Fruit fly (Drosophila melanogaster) whole organism, prepupa: ENCODE measurements around the gene Polr2A.
A peak's percentile ranks its signal among the peaks of the same experiment; 100 is the strongest.

Experiments used
- CG10631 ChIP-seq: fragments of 200-800 bp; sonication (Bioruptor generic); optimal IDR thresholded peaks from 2 replicates; lab custom pipeline; 2016; ENCODE audit warnings: missing biosample characterization, missing genetic modification characterization
- CG10669 ChIP-seq: fragments of 200-800 bp; sonication (Bioruptor generic); optimal IDR thresholded peaks from 3 replicates; lab custom pipeline; 2018; ENCODE audit warnings: missing biosample characterization, mild to moderate bottlenecking, missing genetic modification characterization, moderate library complexity
- CG11294 ChIP-seq: fragments of 200-800 bp; sonication (Bioruptor generic); IDR thresholded peaks from 2 replicates; pipeline ENCODE4 v1.3.6; 2022; ENCODE audit warnings: missing biosample characterization, missing genetic modification characterization
- CG11762 ChIP-seq: fragments of 200-800 bp; sonication (Bioruptor generic); optimal IDR thresholded peaks from 3 replicates; lab custom pipeline; 2016; ENCODE audit warnings: missing biosample characterization, missing genetic modification characterization; ENCODE audit not compliant: insufficient read depth
- CG11902 ChIP-seq: fragments of 200-800 bp; sonication (Bioruptor generic); optimal IDR thresholded peaks from 3 replicates; lab custom pipeline; 2016; ENCODE audit warnings: missing biosample characterization, missing genetic modification characterization
- CG15336 ChIP-seq: fragments of 200-800 bp; sonication (Bioruptor generic); IDR thresholded peaks from 2 replicates; pipeline ENCODE4 v1.3.6; 2022; ENCODE audit warnings: missing biosample characterization, missing genetic modification characterization
- CG1621 ChIP-seq: fragments of 200-800 bp; sonication (Bioruptor generic); optimal IDR thresholded peaks from 3 replicates; lab custom pipeline; 2018; ENCODE audit warnings: missing biosample characterization, mild to moderate bottlenecking, missing genetic modification characterization
- CG16779 ChIP-seq: fragments of 200-800 bp; sonication (Bioruptor generic); optimal IDR thresholded peaks from 3 replicates; lab custom pipeline; 2017; ENCODE audit warnings: missing biosample characterization, mild to moderate bottlenecking, missing genetic modification characterization
- CG3032 ChIP-seq: fragments of 200-800 bp; optimal IDR thresholded peaks from 2 replicates; lab custom pipeline; 2019; ENCODE audit warnings: missing biosample characterization, mild to moderate bottlenecking, missing genetic modification characterization, moderate library complexity
- CG32006 ChIP-seq: fragments of 200-800 bp; sonication (Bioruptor generic); optimal IDR thresholded peaks from 3 replicates; lab custom pipeline; 2017; ENCODE audit warnings: missing biosample characterization, mild to moderate bottlenecking, missing genetic modification characterization
- CG4318 ChIP-seq: fragments of 200-800 bp; sonication (Bioruptor generic); optimal IDR thresholded peaks from 3 replicates; lab custom pipeline; 2017; ENCODE audit warnings: missing biosample characterization, mild to moderate bottlenecking, missing genetic modification characterization
- CG6276 ChIP-seq: fragments of 200-800 bp; sonication (Bioruptor generic); optimal IDR thresholded peaks from 2 replicates; lab custom pipeline; 2017; ENCODE audit warnings: missing biosample characterization, mild to moderate bottlenecking, missing genetic modification characterization
- CG6792 ChIP-seq: fragments of 200-800 bp; sonication (Bioruptor generic); optimal IDR thresholded peaks from 3 replicates; lab custom pipeline; 2016; ENCODE audit warnings: missing biosample characterization, missing genetic modification characterization
- CG6808 ChIP-seq: fragments of 200-800 bp; sonication (Bioruptor generic); optimal IDR thresholded peaks from 3 replicates; lab custom pipeline; 2017; ENCODE audit warnings: missing biosample characterization, missing genetic modification characterization, mild to moderate bottlenecking, moderate library complexity, missing genetic modification reagents
- CG6854 ChIP-seq: fragments of 200-800 bp; sonication (Bioruptor generic); optimal IDR thresholded peaks from 2 replicates; lab custom pipeline; 2017; ENCODE audit warnings: missing biosample characterization, mild to moderate bottlenecking, missing genetic modification characterization
- CG8119 ChIP-seq: fragments of 200-800 bp; sonication (Bioruptor generic); IDR thresholded peaks from 3 replicates; pipeline ENCODE4 v1.3.6; 2022; ENCODE audit warnings: missing biosample characterization, missing genetic modification characterization
- CG8319 ChIP-seq: fragments of 200-800 bp; sonication (Bioruptor generic); optimal IDR thresholded peaks from 3 replicates; lab custom pipeline; 2016; ENCODE audit warnings: missing biosample characterization, missing genetic modification characterization
- CG8632 ChIP-seq: fragments of 200-800 bp; sonication (Bioruptor generic); optimal IDR thresholded peaks from 3 replicates; lab custom pipeline; 2016; ENCODE audit warnings: missing biosample characterization, missing genetic modification characterization
- Eip75B ChIP-seq: fragments of 200-800 bp; sonication (Bioruptor generic); optimal IDR thresholded peaks from 3 replicates; lab custom pipeline; 2016; ENCODE audit warnings: missing biosample characterization, missing genetic modification characterization
- Eip78C ChIP-seq: fragments of 200-800 bp; sonication (Bioruptor generic); peaks from one replicate; lab custom pipeline; 2016; ENCODE audit warnings: missing biosample characterization, missing genetic modification characterization
- Eip93F ChIP-seq: fragments of 200-800 bp; sonication (Bioruptor generic); optimal IDR thresholded peaks from 2 replicates; lab custom pipeline; 2016; ENCODE audit warnings: missing biosample characterization, mild to moderate bottlenecking, missing genetic modification characterization
- Ets21C ChIP-seq: fragments of 200-800 bp; sonication (Bioruptor generic); optimal IDR thresholded peaks from 3 replicates; lab custom pipeline; 2016; ENCODE audit warnings: missing biosample characterization, missing genetic modification characterization
- Ets96B ChIP-seq: fragments of 200-800 bp; optimal IDR thresholded peaks from 2 replicates; lab custom pipeline; 2019; ENCODE audit warnings: missing biosample characterization, mild to moderate bottlenecking, missing genetic modification characterization, moderate library complexity
- Gug ChIP-seq: fragments of 200-800 bp; sonication (Bioruptor generic); IDR thresholded peaks from 2 replicates; pipeline ENCODE4 v1.3.6; 2022; ENCODE audit warnings: missing biosample characterization, missing genetic modification characterization
- Hr38 ChIP-seq: sonication (Bioruptor generic); optimal IDR thresholded peaks from 2 replicates; lab custom pipeline; 2016; ENCODE audit warnings: missing biosample characterization, missing genetic modification characterization
- Hr39 ChIP-seq: fragments of 200-800 bp; sonication (Bioruptor generic); optimal IDR thresholded peaks from 2 replicates; lab custom pipeline; 2016; ENCODE audit warnings: missing biosample characterization, missing genetic modification characterization
- Hr4 ChIP-seq: fragments of 200-800 bp; sonication (Bioruptor generic); optimal IDR thresholded peaks from 3 replicates; lab custom pipeline; 2016; ENCODE audit warnings: missing biosample characterization, missing genetic modification characterization
- Lpt ChIP-seq: fragments of 200-800 bp; sonication (Bioruptor generic); optimal IDR thresholded peaks from 3 replicates; lab custom pipeline; 2016; ENCODE audit warnings: missing biosample characterization, missing genetic modification characterization
- Met ChIP-seq: fragments of 200-800 bp; sonication (Bioruptor generic); optimal IDR thresholded peaks from 3 replicates; lab custom pipeline; 2016; ENCODE audit warnings: missing biosample characterization, missing genetic modification characterization
- Smox ChIP-seq: fragments of 200-800 bp; sonication (Bioruptor generic); optimal IDR thresholded peaks from 3 replicates; lab custom pipeline; 2016; ENCODE audit warnings: missing biosample characterization, missing genetic modification characterization
- Sox102F ChIP-seq: fragments of 200-800 bp; sonication (Bioruptor generic); optimal IDR thresholded peaks from 2 replicates; lab custom pipeline; 2016; ENCODE audit warnings: missing biosample characterization, mild to moderate bottlenecking, missing genetic modification characterization
- Sox14 ChIP-seq: fragments of 200-800 bp; sonication (Bioruptor generic); optimal IDR thresholded peaks from 3 replicates; lab custom pipeline; 2016; ENCODE audit warnings: missing biosample characterization, missing genetic modification characterization
- Sox15 ChIP-seq: fragments of 200-800 bp; sonication (Bioruptor generic); optimal IDR thresholded peaks from 3 replicates; lab custom pipeline; 2016; ENCODE audit warnings: missing biosample characterization, missing genetic modification characterization
- achi ChIP-seq: fragments of 200-800 bp; sonication (Bioruptor generic); optimal IDR thresholded peaks from 3 replicates; lab custom pipeline; 2016; ENCODE audit warnings: missing biosample characterization, missing genetic modification characterization
- cyc ChIP-seq: fragments of 200-800 bp; sonication (Bioruptor generic); optimal IDR thresholded peaks from 3 replicates; lab custom pipeline; 2016; ENCODE audit warnings: missing biosample characterization, missing genetic modification characterization
- dac ChIP-seq: fragments of 200-800 bp; sonication (Bioruptor generic); optimal IDR thresholded peaks from 2 replicates; lab custom pipeline; 2017; ENCODE audit warnings: missing biosample characterization, mild to moderate bottlenecking, missing genetic modification characterization
- dsx ChIP-seq: fragments of 200-800 bp; optimal IDR thresholded peaks from 3 replicates; lab custom pipeline; 2019; ENCODE audit warnings: missing biosample characterization, mild to moderate bottlenecking, missing genetic modification characterization, moderate library complexity; ENCODE audit not compliant: poor library complexity, severe bottlenecking
- eg ChIP-seq: fragments of 200-800 bp; sonication (Bioruptor generic); IDR thresholded peaks from 3 replicates; pipeline ENCODE4 v1.3.6; 2022; ENCODE audit warnings: missing biosample characterization, missing genetic modification characterization
- esn ChIP-seq: fragments of 200-800 bp; sonication (Bioruptor generic); optimal IDR thresholded peaks from 2 replicates; lab custom pipeline; 2016; ENCODE audit warnings: missing biosample characterization, mild to moderate bottlenecking, missing genetic modification characterization, moderate library complexity
- fkh ChIP-seq: fragments of 200-800 bp; sonication (Bioruptor generic); optimal IDR thresholded peaks from 3 replicates; lab custom pipeline; 2017; ENCODE audit warnings: missing biosample characterization, mild to moderate bottlenecking, missing genetic modification characterization, moderate library complexity
- lz ChIP-seq: fragments of 200-800 bp; sonication (Bioruptor generic); optimal IDR thresholded peaks from 3 replicates; lab custom pipeline; 2016; ENCODE audit warnings: missing biosample characterization, missing genetic modification characterization
- net ChIP-seq: fragments of 200-800 bp; sonication (Bioruptor generic); optimal IDR thresholded peaks from 3 replicates; lab custom pipeline; 2016; ENCODE audit warnings: missing biosample characterization, missing genetic modification characterization
- pdm3 ChIP-seq: fragments of 200-800 bp; sonication (Bioruptor generic); optimal IDR thresholded peaks from 3 replicates; lab custom pipeline; 2016; ENCODE audit warnings: missing biosample characterization, missing genetic modification characterization
- salr ChIP-seq, 2 experiments: fragments of 200-800 bp; sonication (Bioruptor generic); optimal IDR thresholded peaks; 3 replicates each; lab custom pipeline; 2016 to 2018; ENCODE audit warnings: missing biosample characterization in 2 of 2, missing genetic modification characterization in 2 of 2, mild to moderate bottlenecking in 1 of 2
- spab ChIP-seq: fragments of 200-800 bp; sonication (Bioruptor generic); optimal IDR thresholded peaks from 2 replicates; lab custom pipeline; 2017; ENCODE audit warnings: missing biosample characterization, mild to moderate bottlenecking, missing genetic modification characterization, missing genetic modification reagents
- ss ChIP-seq, 2 experiments: fragments of 200-800 bp; sonication (Bioruptor generic); optimal IDR thresholded peaks; 2 replicates in 1 of 2; 3 replicates in 1 of 2; lab custom pipeline; 2017 to 2018; ENCODE audit warnings: mild to moderate bottlenecking in 2 of 2, missing biosample characterization in 2 of 2, missing genetic modification characterization in 2 of 2, moderate library complexity in 1 of 2
- svp ChIP-seq: fragments of 200-800 bp; sonication (Bioruptor generic); peaks from one replicate; lab custom pipeline; 2016; ENCODE audit warnings: missing biosample characterization, missing genetic modification characterization
- topi ChIP-seq: fragments of 200-800 bp; sonication (Bioruptor generic); optimal IDR thresholded peaks from 3 replicates; lab custom pipeline; 2016; ENCODE audit warnings: missing biosample characterization, missing genetic modification characterization
- vri ChIP-seq: fragments of 200-800 bp; sonication (Bioruptor generic); optimal IDR thresholded peaks from 3 replicates; lab custom pipeline; 2016; ENCODE audit warnings: missing biosample characterization, mild to moderate bottlenecking, missing genetic modification characterization

The Polr2A gene

DNA sequence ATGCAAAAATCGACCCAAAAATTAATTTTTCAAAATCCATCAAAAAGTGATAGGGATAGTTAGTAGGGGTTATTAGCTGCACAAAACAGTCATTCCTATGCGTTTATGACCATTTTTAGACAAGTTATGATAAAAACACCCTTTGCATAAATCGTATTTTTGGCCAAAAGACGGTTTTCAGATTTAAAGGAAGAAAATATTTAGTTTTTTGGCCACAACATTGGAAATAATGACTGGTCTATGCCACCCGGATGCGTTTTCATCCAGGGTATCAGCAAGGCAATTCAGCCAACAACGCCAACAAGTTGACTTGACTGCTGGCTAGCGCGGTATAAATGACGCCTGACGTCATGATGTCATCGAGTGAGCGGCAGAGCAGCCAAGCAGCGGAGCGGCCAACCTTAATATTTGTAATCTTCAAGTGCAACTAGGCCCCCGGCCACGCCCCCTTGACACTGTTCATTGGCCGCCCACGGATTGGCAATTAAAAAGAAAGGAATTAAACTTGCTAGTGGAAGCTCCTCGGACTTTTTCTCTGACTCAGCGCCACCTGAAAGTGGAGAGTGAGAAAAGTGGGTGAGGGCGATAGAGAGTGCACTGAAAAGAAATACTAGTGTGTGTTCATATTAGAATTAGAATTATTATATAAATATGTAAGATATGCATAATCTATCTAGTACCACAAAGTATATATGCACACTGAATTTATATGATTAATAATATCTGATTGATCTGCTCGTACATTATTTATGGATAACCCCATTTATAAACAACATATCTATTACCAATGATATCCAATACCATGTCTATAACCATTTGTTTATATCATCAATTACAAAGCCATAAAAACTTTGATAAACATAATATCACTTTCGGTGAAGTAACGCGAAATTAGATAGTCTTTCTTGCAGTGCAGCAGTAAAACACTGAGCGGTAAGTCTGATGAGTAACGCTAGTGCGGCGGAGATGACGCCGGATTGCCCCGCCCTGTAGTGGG, 10.1 kb downstream of the Polr2A start:
- TF ChIP-seq lz (peak; percentile 64), Smox (GFP tag; lab: Kevin White, UChicago) (peak; percentile 61), spab (GFP tag; lab: Kevin White, UChicago) (peak; percentile 76), Hr38 (GFP tag; lab: Kevin White, UChicago) (no peak), Met (GFP tag; lab: Kevin White, UChicago) (peak; percentile 75), Ets96B (tag; lab: Kevin White, UChicago) (peak; percentile 82), Hr4 (peak; percentile 86), eg (GFP tag; lab: Robert Waterston, UW) (peak; percentile 79), dsx (GFP tag; lab: Kevin White, UChicago) (peak; percentile 77), CG6276 (GFP tag; lab: Kevin White, UChicago) (peak; percentile 87), svp (GFP tag; lab: Kevin White, UChicago) (peak; percentile 58), net (peak; percentile 87), CG10669 (peak; percentile 82), CG8319 (GFP tag; lab: Kevin White, UChicago) (peak; percentile 57), dac (GFP tag; lab: Kevin White, UChicago) (peak; percentile 60), topi (GFP tag; lab: Kevin White, UChicago) (peak; percentile 69), fkh (no peak), vri (GFP tag; lab: Kevin White, UChicago) (peak; percentile 14), CG3032 (tag; lab: Kevin White, UChicago) (peak; percentile 86), CG6792 (GFP tag; lab: Kevin White, UChicago) (peak; percentile 81), cyc (GFP tag; lab: Kevin White, UChicago) (peak; percentile 63), Hr39 (GFP tag; lab: Kevin White, UChicago) (peak; percentile 51), CG8119 (peak; percentile 87), Eip93F (GFP tag; lab: Kevin White, UChicago) (peak; percentile 10), CG11762 (peak; percentile 83), Sox15 (GFP tag; lab: Kevin White, UChicago) (peak; percentile 73), esn (peak; percentile 81), Sox102F (GFP tag; lab: Kevin White, UChicago) (peak; percentile 66), CG11902 (peak; percentile 60), CG10631 (GFP tag; lab: Kevin White, UChicago) (peak; percentile 80), Lpt (peak; percentile 85), Eip75B (peak; percentile 64), CG8632 (GFP tag; lab: Kevin White, UChicago) (peak; percentile 86), Gug (peak; percentile 75), pdm3 (GFP tag; lab: Kevin White, UChicago) (peak; percentile 78), CG1621 (peak; percentile 63), Eip78C (GFP tag; lab: Kevin White, UChicago) (peak; percentile 92), CG6854 (GFP tag; lab: Kevin White, UChicago) (peak; percentile 13), CG11294 (peak; percentile 69), salr (GFP tag; optimal IDR thresholded peaks at IDR 0.05; lab: Kevin White, UChicago) (peak; percentile 2 to 91), Sox14 (GFP tag; lab: Kevin White, UChicago) (peak; percentile 60), CG4318 (peak; percentile 85), CG6808 (peak; percentile 85), CG16779 (tag; lab: Kevin White, UChicago) (peak; percentile 76), CG15336 (GFP tag; lab: Robert Waterston, UW) (peak; percentile 86), CG32006 (GFP tag; lab: Kevin White, UChicago) (peak; percentile 95), Ets21C (GFP tag; lab: Kevin White, UChicago) (peak; percentile 10), achi (GFP tag; lab: Kevin White, UChicago) (peak; percentile 86), ss (GFP tag; optimal IDR thresholded peaks at IDR 0.05; lab: Kevin White, UChicago) (peak; percentile 71 to 88)
